Worm (Caenorhabditis elegans) whole organism, L4 larva: ENCODE measurements around the gene clec-160.
A peak's percentile ranks its signal among the peaks of the same experiment; 100 is the strongest.

Experiments
- D1046.2 ChIP-seq: fragments of 200-800 bp; sonication (Bioruptor generic); IDR thresholded peaks from 2 replicates; pipeline ENCODE4 v1.3.6; 2022; ENCODE audit warnings: missing genetic modification characterization, missing compliant biosample characterization
- F44E2.7 ChIP-seq: fragments of 200-800 bp; sonication (Bioruptor generic); IDR thresholded peaks from 2 replicates; pipeline ENCODE4 v2.1.2; 2022; ENCODE audit warnings: missing genetic modification characterization, missing compliant biosample characterization
- T26A8.4 ChIP-seq: fragments of 200-800 bp; sonication (Bioruptor generic); IDR thresholded peaks from 2 replicates; pipeline ENCODE4 v1.3.6; 2022; ENCODE audit warnings: missing genetic modification characterization, missing compliant biosample characterization
- Y105C5A.15 ChIP-seq: fragments of 200-800 bp; sonication (Bioruptor generic); IDR thresholded peaks from 2 replicates; pipeline ENCODE4 v1.3.6; 2022; ENCODE audit warnings: missing genetic modification characterization, missing compliant biosample characterization
- aha-1 ChIP-seq: fragments of 150-350 bp; peaks from one replicate; lab custom pipeline; 2014; ENCODE audit warnings: missing biosample characterization, missing genetic modification characterization
- aly-2 ChIP-seq: sonication (generic microtip); optimal IDR thresholded peaks from 2 replicates; lab custom pipeline; 2018; ENCODE audit warnings: missing biosample characterization, missing genetic modification characterization
- attf-4 ChIP-seq: sonication (generic microtip); optimal IDR thresholded peaks from 3 replicates; lab custom pipeline; 2017; ENCODE audit warnings: missing biosample characterization, missing genetic modification characterization
- ceh-32 ChIP-seq: sonication (generic microtip); optimal IDR thresholded peaks from 2 replicates; lab custom pipeline; 2016; ENCODE audit warnings: mild to moderate bottlenecking, missing genetic modification characterization, missing compliant biosample characterization; ENCODE audit not compliant: poor library complexity
- ceh-44 ChIP-seq: fragments of 200-800 bp; sonication (Bioruptor generic); IDR thresholded peaks from 2 replicates; pipeline ENCODE4 v1.3.6; 2022; ENCODE audit warnings: missing genetic modification reagents, missing genetic modification characterization, missing compliant biosample characterization
- ceh-82 ChIP-seq: sonication (generic microtip); optimal IDR thresholded peaks from 2 replicates; lab custom pipeline; 2017; ENCODE audit warnings: missing biosample characterization, missing genetic modification characterization
- ctbp-1 ChIP-seq: fragments of 200-800 bp; sonication (Bioruptor generic); IDR thresholded peaks from 2 replicates; pipeline ENCODE4 v1.3.6; 2022; ENCODE audit warnings: missing genetic modification reagents, missing genetic modification characterization, missing compliant biosample characterization
- daf-16 ChIP-seq, 3 experiments: sonication (generic microtip); optimal IDR thresholded peaks; 2 replicates each; lab custom pipeline; 2016 to 2017; ENCODE audit warnings: missing genetic modification characterization in 3 of 3, missing genetic modification reagents in 3 of 3, mild to moderate bottlenecking in 2 of 3, missing compliant biosample characterization in 2 of 3, missing biosample characterization in 1 of 3, moderate library complexity in 1 of 3
- daf-8 ChIP-seq: fragments of 200-800 bp; sonication (Bioruptor generic); IDR thresholded peaks from 2 replicates; pipeline ENCODE4 v1.3.6; 2022; ENCODE audit warnings: missing genetic modification characterization, missing compliant biosample characterization
- dmd-9 ChIP-seq: fragments of 200-800 bp; sonication (Bioruptor generic); IDR thresholded peaks from 2 replicates; pipeline ENCODE4 v1.3.6; 2022; ENCODE audit warnings: missing genetic modification reagents, missing genetic modification characterization, missing compliant biosample characterization
- dpl-1 ChIP-seq: fragments of 150-350 bp; optimal IDR thresholded peaks from 2 replicates; lab custom pipeline; 2014; ENCODE audit warnings: missing biosample characterization, missing genetic modification reagents, missing genetic modification characterization
- duxl-1 ChIP-seq: sonication (generic microtip); optimal IDR thresholded peaks from 2 replicates; lab custom pipeline; 2016; ENCODE audit warnings: mild to moderate bottlenecking, missing genetic modification characterization, moderate library complexity, missing compliant biosample characterization; ENCODE audit not compliant: poor library complexity
- dve-1 ChIP-seq: sonication (generic microtip); optimal IDR thresholded peaks from 2 replicates; lab custom pipeline; 2017; ENCODE audit warnings: antibody characterized with exemption, mild to moderate bottlenecking, missing genetic modification characterization, missing compliant biosample characterization; ENCODE audit not compliant: insufficient read depth
- egl-43 ChIP-seq: fragments of 200-800 bp; sonication (Bioruptor generic); IDR thresholded peaks from 2 replicates; pipeline ENCODE4 v1.3.6; 2022; ENCODE audit warnings: missing genetic modification reagents, missing genetic modification characterization, missing compliant biosample characterization
- fos-1 ChIP-seq: fragments of 150-350 bp; optimal IDR thresholded peaks from 2 replicates; lab custom pipeline; 2014; ENCODE audit warnings: missing biosample characterization, missing genetic modification characterization
- hif-1 ChIP-seq, 2 experiments: sonication (generic microtip); optimal IDR thresholded peaks; 2 replicates each; lab custom pipeline; 2016 to 2017; ENCODE audit warnings: missing compliant biosample characterization in 2 of 2, missing genetic modification characterization in 2 of 2, missing genetic modification reagents in 2 of 2, missing genotype in 2 of 2, mild to moderate bottlenecking in 1 of 2
- hlh-11 ChIP-seq: fragments of 200-800 bp; sonication (Bioruptor generic); optimal IDR thresholded peaks from 2 replicates; lab custom pipeline; 2018; ENCODE audit warnings: mild to moderate bottlenecking, missing genetic modification characterization, missing compliant biosample characterization
- hmg-1.1 ChIP-seq: fragments of 200-800 bp; sonication (Bioruptor generic); IDR thresholded peaks from 2 replicates; pipeline ENCODE4 v1.3.6; 2022; ENCODE audit warnings: missing genetic modification reagents, missing genetic modification characterization, missing compliant biosample characterization
- lim-7 ChIP-seq: fragments of 200-800 bp; sonication (Bioruptor generic); IDR thresholded peaks from 2 replicates; pipeline ENCODE4 v1.3.6; 2022; ENCODE audit warnings: missing genetic modification characterization, missing compliant biosample characterization
- lin-15B ChIP-seq: fragments of 150-350 bp; sonication (generic microtip); optimal IDR thresholded peaks from 3 replicates; lab custom pipeline; 2014; ENCODE audit warnings: missing biosample characterization, missing genetic modification characterization
- lin-29 ChIP-seq: fragments of 200-800 bp; sonication (Bioruptor generic); IDR thresholded peaks from 2 replicates; pipeline ENCODE4 v1.3.6; 2022; ENCODE audit warnings: missing genetic modification reagents, missing genetic modification characterization, missing compliant biosample characterization
- lin-38 ChIP-seq: fragments of 200-800 bp; sonication (Bioruptor generic); IDR thresholded peaks from 2 replicates; pipeline ENCODE4 v1.3.6; 2022; ENCODE audit warnings: missing genetic modification reagents, missing genetic modification characterization, missing compliant biosample characterization
- madf-5 ChIP-seq, 2 experiments: fragments of 200-800 bp; sonication (Bioruptor generic); IDR thresholded peaks; 2 replicates each; pipeline ENCODE4 v1.3.6; 2022; ENCODE audit warnings: missing compliant biosample characterization in 2 of 2, missing genetic modification characterization in 2 of 2
- nhr-102 ChIP-seq: sonication (generic microtip); optimal IDR thresholded peaks from 2 replicates; lab custom pipeline; 2016; ENCODE audit warnings: mild to moderate bottlenecking, missing genetic modification characterization, moderate library complexity, missing compliant biosample characterization
- nhr-111 ChIP-seq: fragments of 200-800 bp; sonication (Bioruptor generic); optimal IDR thresholded peaks from 2 replicates; lab custom pipeline; 2018; ENCODE audit warnings: mild to moderate bottlenecking, missing genetic modification characterization, missing compliant biosample characterization
- nhr-28 ChIP-seq: fragments of 150-350 bp; optimal IDR thresholded peaks from 2 replicates; lab custom pipeline; 2014; ENCODE audit warnings: missing biosample characterization, missing genetic modification characterization
- nhr-48 ChIP-seq: sonication (generic microtip); optimal IDR thresholded peaks from 2 replicates; lab custom pipeline; 2016; ENCODE audit warnings: mild to moderate bottlenecking, missing genetic modification characterization, missing compliant biosample characterization
- pha-4 ChIP-seq, 2 experiments: fragments of 150-350 bp in 1 of 2; fragments of 200-800 bp in 1 of 2; sonication (Bioruptor generic) in 1 of 2; IDR thresholded peaks in 1 of 2; optimal IDR thresholded peaks in 1 of 2; 2 replicates each; pipeline versions ENCODE4 v1.3.6 to Lab custom; 2014 to 2022; ENCODE audit warnings: missing genetic modification characterization in 2 of 2, missing genetic modification reagents in 2 of 2, missing biosample characterization in 1 of 2, missing compliant biosample characterization in 1 of 2
- php-3 ChIP-seq: fragments of 200-800 bp; sonication (Bioruptor generic); IDR thresholded peaks from 2 replicates; pipeline ENCODE4 v1.3.6; 2022; ENCODE audit warnings: missing genetic modification reagents, missing genetic modification characterization, missing compliant biosample characterization
- rbr-2 ChIP-seq: sonication (generic microtip); optimal IDR thresholded peaks from 2 replicates; lab custom pipeline; 2016; ENCODE audit warnings: missing genotype, missing genetic modification characterization, missing compliant biosample characterization
- saeg-2 ChIP-seq: fragments of 200-800 bp; sonication (Bioruptor generic); IDR thresholded peaks from 2 replicates; pipeline ENCODE4 v1.3.6; 2022; ENCODE audit warnings: missing genetic modification reagents, missing genetic modification characterization, missing compliant biosample characterization
- set-16 ChIP-seq: fragments of 200-800 bp; sonication (Bioruptor generic); IDR thresholded peaks from 2 replicates; pipeline ENCODE4 v1.3.6; 2022; ENCODE audit warnings: missing genetic modification reagents, missing genetic modification characterization, missing compliant biosample characterization
- unc-130 ChIP-seq: sonication (generic microtip); optimal IDR thresholded peaks from 2 replicates; lab custom pipeline; 2016; ENCODE audit warnings: missing genetic modification reagents, missing genetic modification characterization, missing compliant biosample characterization
- unc-62 ChIP-seq, 3 experiments: fragments of 150-350 bp in 1 of 3; sonication (generic microtip); optimal IDR thresholded peaks in 2 of 3; peaks in 1 of 3; 1 replicate in 1 of 3; 2 replicates in 2 of 3; lab custom pipeline; 2014 to 2017; ENCODE audit warnings: missing biosample characterization in 3 of 3, missing genetic modification characterization in 3 of 3, missing genetic modification reagents in 3 of 3, missing genotype in 1 of 3
- zfp-3 ChIP-seq: fragments of 200-800 bp; sonication (Bioruptor generic); conservative IDR thresholded peaks from 2 replicates; pipeline ENCODE4 v1.3.6; 2022; ENCODE audit warnings: missing genetic modification reagents, missing genetic modification characterization, missing compliant biosample characterization
- zip-2 ChIP-seq: fragments of 150-350 bp; optimal IDR thresholded peaks from 2 replicates; lab custom pipeline; 2014; ENCODE audit warnings: missing biosample characterization, missing genetic modification characterization
- ztf-11 ChIP-seq: fragments of 150-350 bp; optimal IDR thresholded peaks from 2 replicates; lab custom pipeline; 2014; ENCODE audit warnings: missing biosample characterization, missing genetic modification characterization
- ztf-7 ChIP-seq: fragments of 150-350 bp; optimal IDR thresholded peaks from 2 replicates; lab custom pipeline; 2014; ENCODE audit warnings: missing biosample characterization, missing genetic modification characterization

Gene clec-160

DNA sequence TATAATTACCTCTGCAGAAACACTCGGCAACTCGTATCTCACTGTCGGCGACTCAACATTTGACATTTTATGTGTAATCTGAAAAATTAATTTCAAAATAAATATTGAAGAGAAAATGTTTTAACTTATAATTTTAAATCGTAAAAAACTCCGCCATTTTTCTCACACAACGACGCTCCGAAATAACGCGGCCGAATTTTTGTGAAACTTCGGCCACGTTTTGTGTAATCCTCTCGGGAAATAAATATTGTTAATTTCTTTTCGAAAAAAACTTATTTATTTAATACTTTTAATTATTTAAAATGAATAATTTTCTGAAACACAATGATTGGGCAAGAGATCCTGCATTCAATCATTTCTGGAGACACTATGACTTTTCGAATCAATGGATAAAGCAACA lies 31.6 kb upstream of the clec-160 start, which contains the start of the genes F10E9.7 and F10E9.5 (continued):
- TF ChIP-seq dve-1 (tag; lab: Kevin White, UChicago) (peak; percentile 86), F44E2.7 (GFP tag; lab: Robert Waterston, UW) (no peak), aha-1 (tag; lab: Kevin White, UChicago) (no peak)

DNA sequence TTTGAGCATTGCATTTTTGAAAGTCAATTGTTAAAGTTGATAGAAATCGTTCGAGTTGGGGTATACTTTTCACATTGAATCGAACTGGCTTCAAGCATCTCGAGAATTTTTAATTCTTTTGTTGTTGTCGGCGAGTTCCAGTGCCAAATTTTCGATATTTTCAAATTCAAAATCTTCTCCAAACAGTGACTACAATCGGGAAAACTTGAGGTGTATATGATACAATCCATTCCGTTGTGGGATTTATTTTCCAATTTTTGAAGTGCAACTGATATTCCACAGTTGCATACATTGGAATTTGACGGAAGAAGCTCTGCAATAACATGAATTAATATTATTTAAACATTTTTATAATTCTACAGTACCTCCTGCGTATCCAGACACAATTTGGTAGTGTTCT lies 30.0 kb upstream of the clec-160 start:
- no peak for TF ChIP-seq dpl-1 (GFP tag; lab: Kevin White, UChicago)
- TF ChIP-seq php-3 (GFP tag; lab: Robert Waterston, UW): no peak
- no peak for TF ChIP-seq nhr-102
- no peak for TF ChIP-seq unc-130 (GFP tag; lab: Kevin White, UChicago)
- TF ChIP-seq madf-5 (GFP tag; IDR thresholded peaks at IDR 0.05; lab: Robert Waterston, UW): no peak
- TF ChIP-seq unc-62 (GFP tag; optimal IDR thresholded peaks at IDR 0.05 in 1 of 2; lab: Kevin White, UChicago): peak in 1 of 2 experiments; percentile 87
- no peak for TF ChIP-seq unc-62 (tag; optimal IDR thresholded peaks at IDR 0.05; lab: Kevin White, UChicago)
- no peak for TF ChIP-seq ztf-11 (tag; lab: Kevin White, UChicago)
- peak; percentile 94 for TF ChIP-seq aha-1 (tag; lab: Kevin White, UChicago)
- TF ChIP-seq zfp-3 (GFP tag; lab: Robert Waterston, UW): 0 out of 2 replicates have a peak, but pooled peaks have one; percentile 35
- no peak for TF ChIP-seq daf-8 (GFP tag; lab: Robert Waterston, UW)
- TF ChIP-seq, all 104 proteins: peak for 3

DNA sequence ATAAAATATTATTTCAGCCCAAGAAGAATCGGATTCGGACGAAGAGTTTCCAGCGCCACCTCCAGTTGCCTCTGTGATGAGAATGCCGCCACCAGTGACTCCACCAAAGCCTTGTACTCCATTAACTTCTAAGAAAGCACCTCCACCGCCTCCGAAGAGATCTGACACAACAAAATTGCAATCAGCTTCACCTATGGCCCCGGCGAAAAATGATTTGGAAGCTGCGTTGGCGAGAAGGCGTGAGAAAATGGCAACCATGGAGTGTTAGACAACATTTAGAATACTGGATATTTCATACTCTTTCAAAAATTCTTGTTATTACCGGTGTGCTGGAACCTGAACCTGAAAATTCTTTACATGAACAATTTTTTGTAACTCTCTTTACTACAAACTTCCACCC lies 29.5 kb upstream of the clec-160 start:
- TF ChIP-seq egl-43 (GFP tag; lab: Robert Waterston, UW): 0 out of 2 replicates have a peak, but pooled peaks have one; percentile 19
- peak; percentile 90 for TF ChIP-seq aha-1 (tag; lab: Kevin White, UChicago)
- no peak for TF ChIP-seq Y105C5A.15 (GFP tag; lab: Robert Waterston, UW)

DNA sequence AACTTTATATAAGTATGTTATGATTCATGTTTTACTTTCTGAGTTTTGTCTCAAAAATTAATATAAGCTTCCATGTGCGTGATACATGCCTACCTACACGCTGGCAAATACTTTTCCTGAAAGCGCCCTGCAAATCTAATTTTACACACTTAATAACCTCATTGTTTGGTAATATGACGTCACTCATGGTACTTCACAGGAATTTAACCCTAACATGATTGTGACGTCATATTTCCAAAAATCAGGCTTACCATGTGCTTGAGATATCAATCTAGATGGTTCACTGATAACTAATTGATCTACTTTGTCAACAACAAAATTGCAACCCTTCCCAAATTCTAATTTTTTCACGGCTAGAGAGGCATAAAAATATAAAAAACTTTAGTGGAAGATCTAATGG lies 27.7 kb upstream of the clec-160 start:
- TF ChIP-seq zip-2 (tag; lab: Kevin White, UChicago) (no peak), madf-5 (GFP tag; IDR thresholded peaks at IDR 0.05; lab: Robert Waterston, UW) (no peak), D1046.2 (GFP tag; lab: Robert Waterston, UW) (no peak), set-16 (no peak), duxl-1 (tag; lab: Kevin White, UChicago) (no peak), nhr-111 (GFP tag; lab: Kevin White, UChicago) (no peak), ceh-44 (GFP tag; lab: Robert Waterston, UW) (no peak), pha-4 (GFP tag; IDR thresholded peaks at IDR 0.05; lab: Robert Waterston, UW) (no peak), pha-4 (tag; optimal IDR thresholded peaks at IDR 0.05; lab: Kevin White, UChicago) (no peak), nhr-48 (tag; lab: Kevin White, UChicago) (no peak), daf-16 (GFP tag; optimal IDR thresholded peaks at IDR 0.05; lab: Kevin White, UChicago) (no peak), daf-16 (tag; optimal IDR thresholded peaks at IDR 0.05; lab: Kevin White, UChicago) (no peak), dmd-9 (no peak), lim-7 (no peak), hlh-11 (no peak), rbr-2 (no peak), aly-2 (no peak)

DNA sequence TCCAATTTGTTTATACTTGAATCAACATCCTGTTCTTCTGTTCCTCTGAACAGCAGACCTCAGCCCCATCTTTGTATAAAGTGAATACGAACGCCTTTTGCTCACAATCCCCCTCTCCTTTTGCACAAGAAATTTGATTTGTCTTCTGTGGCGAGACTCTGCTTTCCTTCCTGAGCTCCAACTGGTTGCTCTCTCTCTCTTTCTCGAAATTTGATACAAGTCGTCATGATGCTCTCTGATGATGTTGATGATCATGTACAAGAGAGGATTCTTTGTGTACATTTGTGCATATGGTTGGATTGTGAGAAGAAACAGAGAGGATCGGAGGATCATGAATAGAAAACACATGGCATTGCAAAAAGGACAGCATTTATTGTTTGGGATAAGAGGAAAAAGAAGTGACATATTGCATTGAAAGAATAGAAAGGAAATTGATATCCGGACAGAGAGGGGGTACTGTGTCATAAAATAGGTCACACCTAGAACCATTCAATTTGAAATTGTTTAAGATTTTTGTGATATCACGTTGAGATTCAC lies 25.2 kb upstream of the clec-160 start:
- TF ChIP-seq hmg-1.1 (GFP tag; lab: Robert Waterston, UW): no peak
- TF ChIP-seq lin-29 (GFP tag; lab: Robert Waterston, UW): no peak
- TF ChIP-seq lin-15B (tag; lab: Kevin White, UChicago): no peak
- no peak for TF ChIP-seq ctbp-1
- TF ChIP-seq attf-4 (tag; lab: Kevin White, UChicago): no peak
- TF ChIP-seq T26A8.4 (GFP tag; lab: Robert Waterston, UW): no peak
- TF ChIP-seq lin-38 (GFP tag; lab: Robert Waterston, UW): no peak
- no peak for TF ChIP-seq ztf-11 (tag; lab: Kevin White, UChicago)
- TF ChIP-seq saeg-2: no peak
- TF ChIP-seq ztf-7 (tag; lab: Kevin White, UChicago): no peak
- TF ChIP-seq ceh-32 (tag; lab: Kevin White, UChicago): no peak
- no peak for TF ChIP-seq hif-1 (tag; optimal IDR thresholded peaks at IDR 0.05; lab: Kevin White, UChicago)
- no peak for TF ChIP-seq fos-1 (tag; lab: Kevin White, UChicago)
- TF ChIP-seq zip-2 (tag; lab: Kevin White, UChicago): no peak
- no peak for TF ChIP-seq ceh-82
- TF ChIP-seq nhr-28 (tag; lab: Kevin White, UChicago): no peak
- TF ChIP-seq zfp-3 (GFP tag; lab: Robert Waterston, UW): no peak
- no peak for TF ChIP-seq php-3 (GFP tag; lab: Robert Waterston, UW)
